Fruit fly (Drosophila melanogaster): ENCODE measurements around the gene Dph4.

The Dph4 gene

dm6 chr3R:5601044-5601523, 22.8 kb downstream of the Dph4 start, which contains the start of the genes kra and SecS (continued):
- TF ChIP-seq OdsH (GFP tag; optimal IDR thresholded peaks at IDR 0.05) = peak; percentile 66
- TF ChIP-seq topi (GFP tag; optimal IDR thresholded peaks at IDR 0.05) = peak; percentile 51
- no peak for TF ChIP-seq Eip93F (GFP tag; optimal IDR thresholded peaks at IDR 0.05)
- TF ChIP-seq CG4318 (GFP tag; optimal IDR thresholded peaks at IDR 0.05) = no peak
- peak; percentile 24 for TF ChIP-seq Ets96B (tag; optimal IDR thresholded peaks at IDR 0.05)
- peak; percentile 19 for TF ChIP-seq Blimp-1 (GFP tag; optimal IDR thresholded peaks at IDR 0.05)
- TF ChIP-seq CG31627 (GFP tag; optimal IDR thresholded peaks at IDR 0.05) = peak; percentile 68
- TF ChIP-seq CG11294 (GFP tag; IDR thresholded peaks at IDR 0.05) = no peak
- TF ChIP-seq CG10631 (GFP tag; optimal IDR thresholded peaks at IDR 0.05) = peak; percentile 64
- peak; percentile 69 for TF ChIP-seq lz (GFP tag; optimal IDR thresholded peaks at IDR 0.05)
- peak; percentile 45 for TF ChIP-seq CG11762 (GFP tag; optimal IDR thresholded peaks at IDR 0.05; ENCODE audit: insufficient read depth)
- TF ChIP-seq CG8319 (GFP tag; optimal IDR thresholded peaks at IDR 0.05) = peak; percentile 39
- peak; percentile 30 for TF ChIP-seq Sox14 (GFP tag; optimal IDR thresholded peaks at IDR 0.05)
- TF ChIP-seq Eip78C (GFP tag) = peak; percentile 79
- TF ChIP-seq CG32006 (GFP tag; optimal IDR thresholded peaks at IDR 0.05) = no peak
- peak; percentile 20 for TF ChIP-seq dac (GFP tag; optimal IDR thresholded peaks at IDR 0.05)
- TF ChIP-seq Hr39 (GFP tag; optimal IDR thresholded peaks at IDR 0.05) = peak; percentile 68
- no peak for TF ChIP-seq net (GFP tag; optimal IDR thresholded peaks at IDR 0.05)
- TF ChIP-seq Lpt (GFP tag; optimal IDR thresholded peaks at IDR 0.05) = no peak
- TF ChIP-seq CG6854 (GFP tag; optimal IDR thresholded peaks at IDR 0.05) = no peak
- peak; percentile 44 for TF ChIP-seq CG3032 (tag; optimal IDR thresholded peaks at IDR 0.05)
- peak; percentile 67 for TF ChIP-seq esn (GFP tag; optimal IDR thresholded peaks at IDR 0.05)

- peak; percentile 63 for TF ChIP-seq CG9139 (GFP tag; optimal IDR thresholded peaks at IDR 0.05)
- TF ChIP-seq CG1621 (tag; optimal IDR thresholded peaks at IDR 0.05) = peak; percentile 74
- peak; percentile 43 for TF ChIP-seq CG16779 (tag; optimal IDR thresholded peaks at IDR 0.05)
- peak; percentile 96 for TF ChIP-seq vri (GFP tag; optimal IDR thresholded peaks at IDR 0.05)
- TF ChIP-seq CG6808 (GFP tag; optimal IDR thresholded peaks at IDR 0.05) = peak; percentile 46
- peak; percentile 75 for TF ChIP-seq dsx (GFP tag; optimal IDR thresholded peaks at IDR 0.05; ENCODE audit: poor library complexity, severe bottlenecking)
- TF ChIP-seq svp (GFP tag) = peak; percentile 70
- peak; percentile 85 for TF ChIP-seq Sox14 (GFP tag; optimal IDR thresholded peaks at IDR 0.05)
- no peak for TF ChIP-seq esn (GFP tag; optimal IDR thresholded peaks at IDR 0.05)
- peak; percentile 58 for TF ChIP-seq Eip93F (GFP tag; optimal IDR thresholded peaks at IDR 0.05)
- TF ChIP-seq Eip75B (GFP tag; optimal IDR thresholded peaks at IDR 0.05) = peak; percentile 47
- TF ChIP-seq Sox102F (GFP tag; optimal IDR thresholded peaks at IDR 0.05) = no peak
- peak; percentile 68 to 70 for TF ChIP-seq ss (GFP tag; optimal IDR thresholded peaks at IDR 0.05)
- TF ChIP-seq spab (GFP tag; optimal IDR thresholded peaks at IDR 0.05) = no peak
- TF ChIP-seq Lpt (GFP tag; optimal IDR thresholded peaks at IDR 0.05) = peak; percentile 11
- no peak for TF ChIP-seq Blimp-1 (GFP tag; optimal IDR thresholded peaks at IDR 0.05)
- TF ChIP-seq CG34406 (GFP tag; optimal IDR thresholded peaks at IDR 0.05) = no peak
- TF ChIP-seq lz (GFP tag; optimal IDR thresholded peaks at IDR 0.05) = peak; percentile 7
- TF ChIP-seq fkh (GFP tag; optimal IDR thresholded peaks at IDR 0.05) = peak; percentile 56
- peak; percentile 69 for TF ChIP-seq Eip78C (GFP tag)
Observed at dm6 chr3R:5600361-5601043, 23.4 kb downstream of the Dph4 start.

Data from whole organism, prepupa.